Worm (Caenorhabditis elegans) whole organism, mixed stage, embryonic: Measurements from ENCODE around the gene ZK1037.6.

Experiments used
- bed-3 ChIP-seq: fragments of 200-800 bp; sonication (Bioruptor generic); optimal IDR thresholded peaks from 3 replicates; lab custom pipeline; 2018; ENCODE audit warnings: mild to moderate bottlenecking, missing genetic modification characterization, moderate library complexity, missing compliant biosample characterization
- blmp-1 ChIP-seq: fragments of 150-350 bp; optimal IDR thresholded peaks from 2 replicates; lab custom pipeline; 2014; ENCODE audit warnings: missing biosample characterization, missing genetic modification characterization
- ceh-39 ChIP-seq: fragments of 150-350 bp; optimal IDR thresholded peaks from 2 replicates; lab custom pipeline; 2014; ENCODE audit warnings: missing biosample characterization, missing genetic modification characterization
- ceh-43 ChIP-seq: fragments of 200-800 bp; sonication (Bioruptor generic); optimal IDR thresholded peaks from 2 replicates; lab custom pipeline; 2018; ENCODE audit warnings: mild to moderate bottlenecking, missing genetic modification characterization, moderate library complexity, missing compliant biosample characterization
- ceh-83 ChIP-seq: fragments of 200-800 bp; sonication (Bioruptor generic); optimal IDR thresholded peaks from 2 replicates; lab custom pipeline; 2018; ENCODE audit warnings: mild to moderate bottlenecking, missing genetic modification characterization, missing compliant biosample characterization
- ces-1 ChIP-seq: fragments of 150-350 bp; optimal IDR thresholded peaks from 2 replicates; lab custom pipeline; 2014; ENCODE audit warnings: missing biosample characterization, missing genetic modification reagents, missing genetic modification characterization
- cnd-1 ChIP-seq: fragments of 200-800 bp; sonication (Bioruptor generic); optimal IDR thresholded peaks from 2 replicates; lab custom pipeline; 2018; ENCODE audit warnings: mild to moderate bottlenecking, missing genetic modification characterization, missing compliant biosample characterization
- elt-3 ChIP-seq: fragments of 150-350 bp; optimal IDR thresholded peaks from 2 replicates; lab custom pipeline; 2014; ENCODE audit warnings: missing biosample characterization, missing genetic modification characterization
- flh-1 ChIP-seq: fragments of 200-800 bp; sonication (Bioruptor generic); optimal IDR thresholded peaks from 2 replicates; lab custom pipeline; 2018; ENCODE audit warnings: mild to moderate bottlenecking, missing genetic modification characterization, moderate library complexity, missing compliant biosample characterization
- ham-2 ChIP-seq: fragments of 200-800 bp; sonication (Bioruptor generic); optimal IDR thresholded peaks from 2 replicates; lab custom pipeline; 2018; ENCODE audit warnings: mild to moderate bottlenecking, missing genetic modification characterization, missing compliant biosample characterization
- hlh-1 ChIP-seq: fragments of 150-350 bp; optimal IDR thresholded peaks from 2 replicates; lab custom pipeline; 2014; ENCODE audit warnings: missing biosample characterization, missing genetic modification reagents, missing genetic modification characterization
- lin-13 ChIP-seq: fragments of 150-350 bp; optimal IDR thresholded peaks from 2 replicates; lab custom pipeline; 2014; ENCODE audit warnings: missing biosample characterization, missing genetic modification characterization
- lin-32 ChIP-seq: fragments of 200-800 bp; sonication (Bioruptor generic); optimal IDR thresholded peaks from 2 replicates; lab custom pipeline; 2018; ENCODE audit warnings: mild to moderate bottlenecking, missing genetic modification characterization, missing compliant biosample characterization
- lsy-2 ChIP-seq: fragments of 150-350 bp; optimal IDR thresholded peaks from 2 replicates; lab custom pipeline; 2014; ENCODE audit warnings: missing biosample characterization, missing genetic modification characterization
- mep-1 ChIP-seq: fragments of 150-350 bp; optimal IDR thresholded peaks from 2 replicates; lab custom pipeline; 2017; ENCODE audit warnings: missing biosample characterization, missing genetic modification reagents, missing genetic modification characterization, inconsistent platforms
- mls-2 ChIP-seq: sonication (generic microtip); optimal IDR thresholded peaks from 2 replicates; lab custom pipeline; 2016; ENCODE audit warnings: mild to moderate bottlenecking, missing genetic modification characterization, moderate library complexity, missing compliant biosample characterization
- nhr-12 ChIP-seq: fragments of 150-350 bp; optimal IDR thresholded peaks from 2 replicates; lab custom pipeline; 2014; ENCODE audit warnings: missing biosample characterization, missing genetic modification characterization
- nhr-2 ChIP-seq: fragments of 150-350 bp; optimal IDR thresholded peaks from 2 replicates; lab custom pipeline; 2014; ENCODE audit warnings: missing biosample characterization, missing genetic modification characterization
- nhr-237 ChIP-seq: fragments of 150-350 bp; optimal IDR thresholded peaks from 2 replicates; lab custom pipeline; 2014; ENCODE audit warnings: missing biosample characterization, missing genetic modification characterization
- nhr-76 ChIP-seq: sonication (generic microtip); optimal IDR thresholded peaks from 2 replicates; lab custom pipeline; 2017; ENCODE audit warnings: missing biosample characterization, missing genetic modification characterization
- pha-4 ChIP-seq: fragments of 150-350 bp; optimal IDR thresholded peaks from 2 replicates; lab custom pipeline; 2018; ENCODE audit warnings: missing biosample characterization, missing genetic modification reagents, missing genetic modification characterization
- sem-2 ChIP-seq: fragments of 200-800 bp; sonication (Bioruptor generic); optimal IDR thresholded peaks from 2 replicates; lab custom pipeline; 2018; ENCODE audit warnings: mild to moderate bottlenecking, missing genetic modification characterization, missing compliant biosample characterization
- snpc-4 ChIP-seq: fragments of 150-350 bp; optimal IDR thresholded peaks from 2 replicates; lab custom pipeline; 2014; ENCODE audit warnings: missing biosample characterization, missing genetic modification characterization
- sptf-1 ChIP-seq: sonication (generic microtip); optimal IDR thresholded peaks from 2 replicates; lab custom pipeline; 2017; ENCODE audit warnings: mild to moderate bottlenecking, missing genetic modification characterization, moderate library complexity, missing compliant biosample characterization
- unc-120 ChIP-seq: sonication (generic microtip); optimal IDR thresholded peaks from 2 replicates; lab custom pipeline; 2017; ENCODE audit warnings: missing genetic modification characterization, missing compliant biosample characterization; ENCODE audit not compliant: poor library complexity, severe bottlenecking
- unc-39 ChIP-seq: fragments of 150-350 bp; optimal IDR thresholded peaks from 2 replicates; lab custom pipeline; 2014; ENCODE audit warnings: missing biosample characterization, missing genetic modification characterization
- unc-62 ChIP-seq: fragments of 150-350 bp; optimal IDR thresholded peaks from 2 replicates; lab custom pipeline; 2014; ENCODE audit warnings: missing biosample characterization, missing genetic modification reagents, missing genetic modification characterization
- zip-8 ChIP-seq: fragments of 150-350 bp; optimal IDR thresholded peaks from 2 replicates; lab custom pipeline; 2014; ENCODE audit warnings: missing biosample characterization, missing genetic modification characterization
- ztf-11 ChIP-seq: fragments of 150-350 bp; optimal IDR thresholded peaks from 2 replicates; lab custom pipeline; 2014; ENCODE audit warnings: missing biosample characterization, missing genetic modification characterization

The ZK1037.6 gene

ce11 chrV:15354648-15355047 lies 27.1 kb upstream of the ZK1037.6 start, which contains the start of gene C29F3.7:
Gene C29F3.7 (plus strand): TSS chrV:15354901.
- TF ChIP-seq mls-2 (tag; lab: Kevin White, UChicago) (no peak), cnd-1 (tag; lab: Kevin White, UChicago) (no peak), mep-1 (no peak), sem-2 (GFP tag; lab: Kevin White, UChicago) (no peak), blmp-1 (tag; lab: Kevin White, UChicago) (no peak), lin-32 (GFP tag; lab: Kevin White, UChicago) (no peak)

ce11 chrV:15352376-15352775 lies 24.8 kb upstream of the ZK1037.6 start, which contains the start of gene srx-58:
Gene srx-58 (plus strand): TSS chrV:15352676.
- TF ChIP-seq ham-2 (GFP tag; lab: Kevin White, UChicago) (no peak), ztf-11 (tag; lab: Kevin White, UChicago) (no peak), sptf-1 (tag; lab: Kevin White, UChicago) (no peak), zip-8 (tag; lab: Kevin White, UChicago) (no peak), ceh-43 (GFP tag; lab: Kevin White, UChicago) (no peak), hlh-1 (tag; lab: Kevin White, UChicago) (no peak), lin-13 (tag; lab: Kevin White, UChicago) (no peak), mep-1 (no peak), ces-1 (no peak), bed-3 (GFP tag; lab: Kevin White, UChicago) (no peak), lsy-2 (no peak), unc-62 (GFP tag; lab: Kevin White, UChicago) (no peak)

- no peak for TF ChIP-seq unc-120 (tag; lab: Kevin White, UChicago)
Measured at ce11 chrV:15350615-15351014, 23.0 kb upstream of the ZK1037.6 start, which contains the start of gene clec-231. Gene clec-231 (minus strand): TSS chrV:15350715.

DNA sequence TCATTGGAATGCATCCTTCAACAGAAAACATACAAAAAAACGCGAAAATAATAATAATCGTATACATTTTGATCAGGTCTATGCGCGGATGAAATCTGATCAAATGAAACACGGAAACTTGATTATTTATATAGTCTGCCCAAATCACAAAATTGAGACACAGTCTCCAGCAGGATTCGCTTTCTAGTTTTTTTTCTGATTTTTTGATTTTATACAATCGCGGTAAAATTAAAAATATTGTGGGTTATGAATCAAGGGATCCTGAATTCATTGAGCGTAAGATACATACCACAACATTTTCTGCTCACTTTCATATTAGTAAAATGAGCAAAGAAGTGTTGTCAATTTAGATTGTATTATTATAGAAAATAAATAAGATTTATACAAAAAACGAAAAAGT lies 21.4 kb upstream of the ZK1037.6 start, which contains the start of gene clec-230:
clec-230 (minus strand) TSS at position 101 of the 400 bp plus-strand sequence.
- TF ChIP-seq elt-3 (tag; lab: Kevin White, UChicago) (no peak), sptf-1 (tag; lab: Kevin White, UChicago) (no peak), nhr-12 (tag; lab: Kevin White, UChicago) (no peak), lsy-2 (no peak), unc-39 (no peak), flh-1 (GFP tag; lab: Kevin White, UChicago) (no peak), snpc-4 (tag; lab: Kevin White, UChicago) (no peak), ham-2 (GFP tag; lab: Kevin White, UChicago) (no peak), pha-4 (tag; lab: Kevin White, UChicago) (no peak), hlh-1 (tag; lab: Kevin White, UChicago) (no peak)

DNA sequence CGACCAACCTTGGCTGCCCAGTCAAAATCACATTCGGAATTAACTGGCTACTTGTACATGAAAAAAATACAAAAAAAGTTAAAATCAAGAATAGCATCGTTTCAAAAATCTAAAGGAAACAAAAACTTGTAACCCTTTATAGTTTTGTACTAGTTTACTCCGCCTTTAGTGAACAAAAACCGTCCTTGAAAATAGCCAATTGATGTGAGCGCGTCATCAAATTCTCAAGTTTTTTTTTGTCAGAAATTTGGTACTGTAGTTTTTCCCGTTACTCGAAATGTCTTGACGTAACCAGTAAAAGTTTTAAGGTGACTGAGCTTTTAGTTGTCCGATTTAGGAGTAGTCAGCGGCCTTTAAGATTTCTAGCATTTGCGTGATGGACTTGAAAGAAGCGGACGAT lies 19.7 kb upstream of the ZK1037.6 start, which contains the start of gene C29F3.3:
C29F3.3 (minus strand) TSS at position 101 of the 400 bp plus-strand sequence.
- no peak for TF ChIP-seq nhr-237 (tag; lab: Kevin White, UChicago)
- no peak for TF ChIP-seq nhr-12 (tag; lab: Kevin White, UChicago)
- TF ChIP-seq bed-3 (GFP tag; lab: Kevin White, UChicago) = no peak
- no peak for TF ChIP-seq mls-2 (tag; lab: Kevin White, UChicago)
- no peak for TF ChIP-seq ztf-11 (tag; lab: Kevin White, UChicago)
- TF ChIP-seq ces-1 = no peak
- no peak for TF ChIP-seq lin-13 (tag; lab: Kevin White, UChicago)
- no peak for TF ChIP-seq snpc-4 (tag; lab: Kevin White, UChicago)
- no peak for TF ChIP-seq ceh-83 (GFP tag; lab: Kevin White, UChicago)

DNA sequence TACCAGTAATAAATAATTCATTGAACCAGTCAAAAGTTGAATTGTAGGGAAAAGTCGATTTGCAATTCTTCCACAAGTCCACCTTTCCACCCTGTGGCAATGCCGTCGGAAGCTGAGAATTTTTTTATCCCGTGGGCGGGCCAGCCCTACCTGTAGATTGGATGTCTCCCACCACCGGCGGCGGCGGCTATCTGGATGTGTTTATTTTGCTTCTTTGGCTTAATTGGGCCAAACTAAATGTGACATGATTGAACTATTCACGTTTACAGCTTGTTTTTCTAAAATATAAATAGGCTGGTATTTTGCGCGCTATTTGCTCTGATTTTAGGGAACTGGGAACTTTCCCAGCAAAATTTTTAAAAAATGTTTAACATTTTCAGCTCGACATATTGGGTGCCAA lies 16.9 kb upstream of the ZK1037.6 start, which contains the start of gene wrt-8:
wrt-8 (minus strand) TSS at position 101 of the 400 bp plus-strand sequence.
- TF ChIP-seq ham-2 (GFP tag; lab: Kevin White, UChicago) (no peak), unc-62 (GFP tag; lab: Kevin White, UChicago) (no peak), nhr-76 (tag; lab: Kevin White, UChicago) (no peak), nhr-237 (tag; lab: Kevin White, UChicago) (no peak)

ce11 chrV:15341404-15341803 lies 13.8 kb upstream of the ZK1037.6 start, which contains the start of gene clec-229:
Gene clec-229 (minus strand): TSS chrV:15341504.
- no peak for TF ChIP-seq flh-1 (GFP tag; lab: Kevin White, UChicago)
- no peak for TF ChIP-seq bed-3 (GFP tag; lab: Kevin White, UChicago)
- TF ChIP-seq ceh-39 (tag; lab: Kevin White, UChicago) = no peak
- no peak for TF ChIP-seq nhr-2
- no peak for TF ChIP-seq ces-1
- TF ChIP-seq nhr-12 (tag; lab: Kevin White, UChicago) = no peak
- TF ChIP-seq sptf-1 (tag; lab: Kevin White, UChicago) = no peak
- no peak for TF ChIP-seq unc-120 (tag; lab: Kevin White, UChicago)
- no peak for TF ChIP-seq blmp-1 (tag; lab: Kevin White, UChicago)
- TF ChIP-seq cnd-1 (tag; lab: Kevin White, UChicago) = no peak
